Fruit fly (Drosophila melanogaster) whole organism, embryonic: ENCODE measurements around the gene CG16779.

Source experiments
- Aef1 ChIP-seq: fragments of 200-800 bp; sonication (Bioruptor generic); IDR thresholded peaks from 3 replicates; pipeline ENCODE4 v1.3.6; 2022; ENCODE audit warnings: missing biosample characterization, missing genetic modification characterization
- Atf3 ChIP-seq: fragments of 200-800 bp; sonication (Bioruptor generic); optimal IDR thresholded peaks from 3 replicates; lab custom pipeline; 2016; ENCODE audit warnings: missing biosample characterization, missing genetic modification characterization
- CG10321 ChIP-seq: fragments of 200-800 bp; sonication (Bioruptor generic); IDR thresholded peaks from 2 replicates; pipeline ENCODE4 v1.3.6; 2022; ENCODE audit warnings: missing biosample characterization, missing genetic modification characterization
- CG11093 ChIP-seq: fragments of 200-800 bp; sonication (Bioruptor generic); IDR thresholded peaks from 3 replicates; pipeline ENCODE4 v1.3.6; 2022; ENCODE audit warnings: missing biosample characterization, missing genetic modification characterization
- CG11247 ChIP-seq: fragments of 200-800 bp; sonication (Bioruptor generic); IDR thresholded peaks from 2 replicates; pipeline ENCODE4 v1.3.6; 2022; ENCODE audit warnings: missing biosample characterization, missing genetic modification characterization
- CG11504 ChIP-seq: fragments of 200-800 bp; sonication (Bioruptor generic); optimal IDR thresholded peaks from 3 replicates; lab custom pipeline; 2019; ENCODE audit warnings: missing biosample characterization, mild to moderate bottlenecking, missing genetic modification characterization, moderate library complexity
- CG11560 ChIP-seq: fragments of 200-800 bp; sonication (Bioruptor generic); IDR thresholded peaks from 3 replicates; pipeline ENCODE4 v1.3.6; 2022; ENCODE audit warnings: missing biosample characterization, missing genetic modification characterization
- CG15269 ChIP-seq: fragments of 200-800 bp; sonication (Bioruptor generic); optimal IDR thresholded peaks from 2 replicates; lab custom pipeline; 2018; ENCODE audit warnings: missing biosample characterization, mild to moderate bottlenecking, missing genetic modification characterization, moderate library complexity
- CG16779 ChIP-seq: fragments of 200-800 bp; sonication (Bioruptor generic); IDR thresholded peaks from 2 replicates; pipeline ENCODE4 v1.3.6; 2022; ENCODE audit warnings: missing biosample characterization, missing genetic modification characterization
- CG17328 ChIP-seq: fragments of 200-800 bp; sonication (Bioruptor generic); IDR thresholded peaks from 2 replicates; pipeline ENCODE4 v1.3.6; 2022; ENCODE audit warnings: missing biosample characterization, missing genetic modification characterization
- CG18476 ChIP-seq: fragments of 200-800 bp; sonication (Bioruptor generic); optimal IDR thresholded peaks from 2 replicates; lab custom pipeline; 2016; ENCODE audit warnings: missing biosample characterization, mild to moderate bottlenecking, missing genetic modification characterization
- CG18764 ChIP-seq: fragments of 200-800 bp; sonication (Bioruptor generic); optimal IDR thresholded peaks from 3 replicates; lab custom pipeline; 2016; ENCODE audit warnings: missing biosample characterization, missing genetic modification characterization
- CG2202 ChIP-seq: fragments of 200-800 bp; sonication (Bioruptor generic); optimal IDR thresholded peaks from 2 replicates; lab custom pipeline; 2018; ENCODE audit warnings: missing biosample characterization, mild to moderate bottlenecking, missing genetic modification characterization
- CG30020 ChIP-seq: fragments of 200-800 bp; optimal IDR thresholded peaks from 2 replicates; lab custom pipeline; 2019; ENCODE audit warnings: missing biosample characterization, mild to moderate bottlenecking, missing genetic modification characterization, moderate library complexity
- CG3065 ChIP-seq: fragments of 200-800 bp; sonication (Bioruptor generic); optimal IDR thresholded peaks from 2 replicates; lab custom pipeline; 2016; ENCODE audit warnings: missing biosample characterization, missing genetic modification characterization
- CG33557 ChIP-seq: fragments of 200-800 bp; sonication (Bioruptor generic); optimal IDR thresholded peaks from 2 replicates; lab custom pipeline; 2019; ENCODE audit warnings: missing biosample characterization, mild to moderate bottlenecking, missing genetic modification characterization, moderate library complexity
- CG34224 ChIP-seq: fragments of 200-800 bp; sonication (Bioruptor generic); IDR thresholded peaks from 3 replicates; pipeline ENCODE4 v1.3.6; 2022; ENCODE audit warnings: missing biosample characterization, missing genetic modification characterization; ENCODE audit not compliant: partially characterized antibody
- CG4854 ChIP-seq: fragments of 200-800 bp; sonication (Bioruptor generic); optimal IDR thresholded peaks from 2 replicates; lab custom pipeline; 2016; ENCODE audit warnings: missing biosample characterization, missing genetic modification characterization, inconsistent platforms
- CG5180 ChIP-seq: fragments of 200-800 bp; sonication (Bioruptor generic); optimal IDR thresholded peaks from 3 replicates; lab custom pipeline; 2017; ENCODE audit warnings: missing biosample characterization, missing genetic modification characterization, mild to moderate bottlenecking, moderate library complexity, missing genetic modification reagents
- CG6813 ChIP-seq: fragments of 200-800 bp; sonication (Bioruptor generic); optimal IDR thresholded peaks from 2 replicates; lab custom pipeline; 2017; ENCODE audit warnings: missing biosample characterization, missing genetic modification characterization, mild to moderate bottlenecking, moderate library complexity, missing genetic modification reagents
- D19A ChIP-seq: fragments of 200-800 bp; optimal IDR thresholded peaks from 3 replicates; lab custom pipeline; 2019; ENCODE audit warnings: missing biosample characterization, mild to moderate bottlenecking, missing genetic modification characterization, moderate library complexity
- Deaf1 ChIP-seq: fragments of 200-800 bp; optimal IDR thresholded peaks from 3 replicates; lab custom pipeline; 2019; ENCODE audit warnings: missing biosample characterization, mild to moderate bottlenecking, missing genetic modification characterization, moderate library complexity
- H2.0 ChIP-seq: fragments of 200-800 bp; sonication (Bioruptor generic); IDR thresholded peaks from 2 replicates; pipeline ENCODE4 v1.3.6; 2022; ENCODE audit warnings: missing biosample characterization, missing genetic modification characterization
- HHEX ChIP-seq: fragments of 200-800 bp; sonication (Bioruptor generic); optimal IDR thresholded peaks from 3 replicates; lab custom pipeline; 2017; ENCODE audit warnings: missing biosample characterization, mild to moderate bottlenecking, missing genetic modification characterization, missing genetic modification reagents
- NFAT ChIP-seq: fragments of 200-800 bp; sonication (Bioruptor generic); IDR thresholded peaks from 2 replicates; pipeline ENCODE4 v1.3.6; 2022; ENCODE audit warnings: missing biosample characterization, missing genetic modification characterization
- Nf-YB ChIP-seq: fragments of 200-800 bp; sonication (Bioruptor generic); optimal IDR thresholded peaks from 3 replicates; lab custom pipeline; 2019; ENCODE audit warnings: missing biosample characterization, mild to moderate bottlenecking, missing genetic modification characterization, moderate library complexity
- Ptx1 ChIP-seq: fragments of 200-800 bp; sonication (Bioruptor generic); IDR thresholded peaks from 2 replicates; pipeline ENCODE4 v1.3.6; 2022; ENCODE audit warnings: missing biosample characterization, missing genetic modification characterization
- btn ChIP-seq: fragments of 200-800 bp; sonication (Bioruptor generic); optimal IDR thresholded peaks from 2 replicates; lab custom pipeline; 2016; ENCODE audit warnings: missing biosample characterization, missing genetic modification characterization
- cato ChIP-seq: fragments of 200-800 bp; sonication (Bioruptor generic); optimal IDR thresholded peaks from 2 replicates; lab custom pipeline; 2016; ENCODE audit warnings: missing biosample characterization, missing genetic modification characterization, borderline replicate concordance
- chinmo ChIP-seq: fragments of 200-800 bp; sonication (Bioruptor generic); IDR thresholded peaks from 4 replicates; pipeline ENCODE4 v1.3.6; 2022; ENCODE audit warnings: missing biosample characterization, missing genetic modification characterization; ENCODE audit not compliant: partially characterized antibody
- cwo ChIP-seq: fragments of 200-800 bp; sonication (Bioruptor generic); optimal IDR thresholded peaks from 3 replicates; lab custom pipeline; 2017; ENCODE audit warnings: missing biosample characterization, missing genetic modification characterization, mild to moderate bottlenecking, moderate library complexity, missing genetic modification reagents
- en ChIP-seq: fragments of 200-800 bp; sonication (Bioruptor generic); optimal IDR thresholded peaks from 2 replicates; lab custom pipeline; 2016; ENCODE audit warnings: missing biosample characterization, missing genetic modification characterization
- fd102C ChIP-seq: fragments of 200-800 bp; sonication (Bioruptor generic); optimal IDR thresholded peaks from 2 replicates; lab custom pipeline; 2018; ENCODE audit warnings: missing biosample characterization, mild to moderate bottlenecking, missing genetic modification characterization, moderate library complexity
- fd64A ChIP-seq: fragments of 200-800 bp; sonication (Bioruptor generic); optimal IDR thresholded peaks from 3 replicates; lab custom pipeline; 2018; ENCODE audit warnings: missing biosample characterization, mild to moderate bottlenecking, missing genetic modification characterization
- kah ChIP-seq: fragments of 200-800 bp; sonication (Bioruptor generic); optimal IDR thresholded peaks from 2 replicates; lab custom pipeline; 2018; ENCODE audit warnings: missing biosample characterization, mild to moderate bottlenecking, missing genetic modification characterization
- lab ChIP-seq: fragments of 200-800 bp; sonication (Bioruptor generic); optimal IDR thresholded peaks from 3 replicates; lab custom pipeline; 2017; ENCODE audit warnings: missing biosample characterization, missing genetic modification characterization, mild to moderate bottlenecking, moderate library complexity, missing genetic modification reagents
- lilli ChIP-seq: fragments of 200-800 bp; sonication (Bioruptor generic); optimal IDR thresholded peaks from 3 replicates; lab custom pipeline; 2016; ENCODE audit warnings: missing biosample characterization, missing genetic modification characterization
- mirr ChIP-seq: fragments of 200-800 bp; sonication (Bioruptor generic); optimal IDR thresholded peaks from 3 replicates; lab custom pipeline; 2018; ENCODE audit warnings: missing biosample characterization, mild to moderate bottlenecking, missing genetic modification characterization
- mld ChIP-seq: fragments of 200-800 bp; sonication (Bioruptor generic); IDR thresholded peaks from 3 replicates; pipeline ENCODE4 v1.3.6; 2022; ENCODE audit warnings: missing biosample characterization, missing genetic modification characterization; ENCODE audit not compliant: partially characterized antibody
- nmo ChIP-seq: fragments of 200-800 bp; sonication (Bioruptor generic); optimal IDR thresholded peaks from 2 replicates; lab custom pipeline; 2018; ENCODE audit warnings: missing biosample characterization, mild to moderate bottlenecking, missing genetic modification characterization, moderate library complexity
- onecut ChIP-seq: fragments of 200-800 bp; sonication (Bioruptor generic); IDR thresholded peaks from 2 replicates; pipeline ENCODE4 v1.3.6; 2022; ENCODE audit warnings: missing biosample characterization, missing genetic modification characterization
- schlank ChIP-seq: fragments of 200-800 bp; sonication (Bioruptor generic); optimal IDR thresholded peaks from 2 replicates; lab custom pipeline; 2018; ENCODE audit warnings: missing biosample characterization, mild to moderate bottlenecking, missing genetic modification characterization
- scrt ChIP-seq: fragments of 200-800 bp; sonication (Bioruptor generic); optimal IDR thresholded peaks from 2 replicates; lab custom pipeline; 2018; ENCODE audit warnings: missing biosample characterization, mild to moderate bottlenecking, missing genetic modification characterization, moderate library complexity
- slp2 ChIP-seq: fragments of 200-800 bp; sonication (Bioruptor generic); optimal IDR thresholded peaks from 2 replicates; lab custom pipeline; 2016; ENCODE audit warnings: missing biosample characterization, missing genetic modification characterization
- sob ChIP-seq: fragments of 200-800 bp; sonication (Bioruptor generic); IDR thresholded peaks from 2 replicates; pipeline ENCODE4 v1.3.6; 2022; ENCODE audit warnings: missing biosample characterization, missing genetic modification characterization
- ssp ChIP-seq: fragments of 200-800 bp; sonication (Bioruptor generic); IDR thresholded peaks from 2 replicates; pipeline ENCODE4 v1.3.6; 2022; ENCODE audit warnings: missing biosample characterization, missing genetic modification characterization
- tll ChIP-seq, 2 experiments: fragments of 200-800 bp in 1 of 2; fragments of >200 bp in 1 of 2; sonication (Bioruptor generic) in 1 of 2; optimal IDR thresholded peaks; 2 replicates each; lab custom pipeline; 2017 to 2019; ENCODE audit warnings: missing biosample characterization in 2 of 2, missing genetic modification characterization in 2 of 2, mild to moderate bottlenecking in 1 of 2, moderate library complexity in 1 of 2
- tup ChIP-seq: fragments of 200-800 bp; sonication (Bioruptor generic); optimal IDR thresholded peaks from 2 replicates; lab custom pipeline; 2016; ENCODE audit warnings: missing biosample characterization, mild to moderate bottlenecking, missing genetic modification characterization, moderate library complexity
- unpg ChIP-seq: fragments of 200-800 bp; sonication (Bioruptor generic); optimal IDR thresholded peaks from 3 replicates; lab custom pipeline; 2018; ENCODE audit warnings: missing biosample characterization, mild to moderate bottlenecking, missing genetic modification characterization, moderate library complexity
- zen ChIP-seq: fragments of 200-800 bp; sonication (Bioruptor generic); optimal IDR thresholded peaks from 3 replicates; lab custom pipeline; 2018; ENCODE audit warnings: missing biosample characterization, mild to moderate bottlenecking, missing genetic modification characterization, moderate library complexity

Gene CG16779

dm6 chr3R:9428988-9429387 is 64.5 kb downstream of the CG16779 start (continued):
- TF ChIP-seq scrt (GFP tag; lab: Kevin White, UChicago) (peak; percentile 63), unpg (peak; percentile 55), CG18476 (peak; percentile 20), CG11560 (tag; lab: Robert Waterston, UW) (no peak), slp2 (no peak), fd64A (GFP tag; lab: Kevin White, UChicago) (peak; percentile 58), NFAT (GFP tag; lab: Robert Waterston, UW) (peak; percentile 78), tup (peak; percentile 7), chinmo (GFP tag; lab: Robert Waterston, UW) (no peak), CG17328 (GFP tag; lab: Robert Waterston, UW) (peak; percentile 69), HHEX (GFP tag; lab: Kevin White, UChicago) (peak; percentile 48), Ptx1 (GFP tag; lab: Robert Waterston, UW) (no peak), Aef1 (GFP tag; lab: Robert Waterston, UW) (peak; percentile 52; the same call in 1 of the 3 replicates), schlank (peak; percentile 72), fd102C (GFP tag; lab: Kevin White, UChicago) (no peak), nmo (GFP tag; lab: Kevin White, UChicago) (peak; percentile 33), lab (GFP tag; lab: Kevin White, UChicago) (peak; percentile 92), CG30020 (tag; lab: Kevin White, UChicago) (no peak), en (GFP tag; lab: Kevin White, UChicago) (no peak), mld (GFP tag; lab: Robert Waterston, UW) (no peak), CG34224 (no peak), onecut (peak; percentile 74), btn (GFP tag; lab: Kevin White, UChicago) (no peak), CG11247 (GFP tag; lab: Robert Waterston, UW) (peak; percentile 42; the same call in 1 of the 2 replicates), CG4854 (GFP tag; lab: Kevin White, UChicago) (peak; percentile 36), CG10321 (GFP tag; lab: Robert Waterston, UW) (no peak), H2.0 (peak; percentile 61; the same call in 1 of the 2 replicates), CG18764 (no peak), Deaf1 (peak; percentile 73), CG11093 (peak; percentile 28; the same call in 1 of the 3 replicates), CG33557 (GFP tag; lab: Kevin White, UChicago) (peak; percentile 31), kah (GFP tag; lab: Kevin White, UChicago) (no peak), D19A (tag; lab: Kevin White, UChicago) (peak; percentile 51), tll (GFP tag; optimal IDR thresholded peaks at IDR 0.05; lab: Kevin White, UChicago) (no peak), ssp (no peak), cwo (GFP tag; lab: Kevin White, UChicago) (peak; percentile 88), sob (GFP tag; lab: Robert Waterston, UW) (peak; percentile 77), Atf3 (GFP tag; lab: Kevin White, UChicago) (peak; percentile 17), CG11504 (tag; lab: Kevin White, UChicago) (peak; percentile 70), lilli (GFP tag; lab: Kevin White, UChicago) (peak; percentile 86), CG2202 (tag; lab: Kevin White, UChicago) (peak; percentile 20), CG3065 (GFP tag; lab: Kevin White, UChicago) (peak; percentile 19), mirr (GFP tag; lab: Kevin White, UChicago) (peak; percentile 70), Nf-YB (GFP tag; lab: Kevin White, UChicago) (peak; percentile 41), zen (tag; lab: Kevin White, UChicago) (no peak), cato (no peak), CG5180 (peak; percentile 44), CG16779 (GFP tag; lab: Robert Waterston, UW) (peak; percentile 88), CG15269 (tag; lab: Kevin White, UChicago) (peak; percentile 82), CG6813 (peak; percentile 8)
